Fruit fly (Drosophila melanogaster) whole organism, embryonic: ENCODE data around the gene CG43292.

Experiments
- Atf-2 ChIP-seq: fragments of 200-800 bp; sonication (Bioruptor generic); optimal IDR thresholded peaks from 2 replicates; lab custom pipeline; 2016; ENCODE audit warnings: missing biosample characterization, missing genetic modification characterization
- CG15601 ChIP-seq: fragments of 200-800 bp; sonication (Bioruptor generic); optimal IDR thresholded peaks from 3 replicates; lab custom pipeline; 2019; ENCODE audit warnings: missing biosample characterization, mild to moderate bottlenecking, missing genetic modification characterization, moderate library complexity
- CG31388 ChIP-seq: fragments of 200-800 bp; sonication (Bioruptor generic); optimal IDR thresholded peaks from 2 replicates; lab custom pipeline; 2016; ENCODE audit warnings: missing biosample characterization, missing genetic modification characterization
- Gug ChIP-seq: fragments of 200-800 bp; sonication (Bioruptor generic); IDR thresholded peaks from 4 replicates; pipeline ENCODE4 v1.3.6; 2022; ENCODE audit warnings: missing biosample characterization, missing genetic modification characterization
- en ChIP-seq: fragments of 200-800 bp; sonication (Bioruptor generic); optimal IDR thresholded peaks from 2 replicates; lab custom pipeline; 2016; ENCODE audit warnings: missing biosample characterization, missing genetic modification characterization

dm6 chr3L:7506117-7506516, 30.7 kb downstream of the CG43292 start, which contains the start of gene CG7548:
- TF ChIP-seq CG31388 (GFP tag; lab: Kevin White, UChicago) = no peak
- TF ChIP-seq Gug = no peak
- no peak for TF ChIP-seq Atf-2 (GFP tag; lab: Kevin White, UChicago)
- TF ChIP-seq CG15601 (tag; lab: Kevin White, UChicago) = no peak
- TF ChIP-seq en (GFP tag; lab: Kevin White, UChicago) = no peak
